Worm (Caenorhabditis elegans) whole organism, young adult: ENCODE data around the gene srt-34.

Experiments used
- B0035.1 ChIP-seq: sonication (generic microtip); optimal IDR thresholded peaks from 2 replicates; lab custom pipeline; 2016; ENCODE audit warnings: missing genetic modification characterization, mild to moderate bottlenecking, missing compliant biosample characterization, missing genotype, missing genetic modification reagents
- D2030.7 ChIP-seq: fragments of 200-800 bp; sonication (Bioruptor generic); IDR thresholded peaks from 2 replicates; pipeline ENCODE4 v1.3.6; 2022; ENCODE audit warnings: missing genetic modification reagents, missing genetic modification characterization, missing compliant biosample characterization
- F55B11.4 ChIP-seq: sonication (generic microtip); optimal IDR thresholded peaks from 2 replicates; lab custom pipeline; 2016; ENCODE audit warnings: missing compliant biosample characterization, missing genetic modification characterization, borderline replicate concordance; ENCODE audit not compliant: insufficient read depth
- K11D2.4 ChIP-seq: fragments of 200-800 bp; sonication (Bioruptor generic); IDR thresholded peaks from 2 replicates; pipeline ENCODE4 v1.3.6; 2022; ENCODE audit warnings: missing genetic modification reagents, missing genetic modification characterization, missing compliant biosample characterization
- T07F8.4 ChIP-seq: sonication (generic microtip); optimal IDR thresholded peaks from 2 replicates; lab custom pipeline; 2016; ENCODE audit warnings: mild to moderate bottlenecking, missing genetic modification characterization, moderate library complexity, missing compliant biosample characterization
- Y53F4B.3 ChIP-seq: fragments of 200-800 bp; sonication (Bioruptor generic); IDR thresholded peaks from 2 replicates; pipeline ENCODE4 v1.3.6; 2022; ENCODE audit warnings: missing genetic modification reagents, missing genetic modification characterization, missing compliant biosample characterization
- ama-1 ChIP-seq, 3 experiments: fragments of 150-350 bp in 1 of 3; sonication (generic microtip) in 2 of 3; optimal IDR thresholded peaks; 2 replicates each; lab custom pipeline; 2014 to 2018; ENCODE audit warnings: missing biosample characterization in 2 of 3, missing genetic modification characterization in 2 of 3, missing genetic modification reagents in 2 of 3
- attf-3 ChIP-seq: fragments of 200-800 bp; sonication (Bioruptor generic); conservative IDR thresholded peaks from 2 replicates; pipeline ENCODE4 v1.3.6; 2022; ENCODE audit warnings: missing genetic modification reagents, missing genetic modification characterization, missing compliant biosample characterization
- attf-6 ChIP-seq: fragments of 200-800 bp; sonication (Bioruptor generic); IDR thresholded peaks from 2 replicates; pipeline ENCODE4 v1.3.6; 2022; ENCODE audit warnings: missing genetic modification reagents, missing genetic modification characterization, missing compliant biosample characterization
- cebp-1 ChIP-seq, 2 experiments: fragments of 200-800 bp in 1 of 2; sonication (Bioruptor generic) in 1 of 2; sonication (generic microtip) in 1 of 2; IDR thresholded peaks in 1 of 2; optimal IDR thresholded peaks in 1 of 2; 2 replicates each; pipeline versions ENCODE4 v1.3.6 to Lab custom; 2017 to 2022; ENCODE audit warnings: missing compliant biosample characterization in 2 of 2, missing genetic modification characterization in 2 of 2, mild to moderate bottlenecking in 1 of 2, missing genetic modification reagents in 1 of 2, moderate library complexity in 1 of 2
- ceh-91 ChIP-seq: fragments of 200-800 bp; sonication (Bioruptor generic); IDR thresholded peaks from 2 replicates; pipeline ENCODE4 v1.3.6; 2022; ENCODE audit warnings: missing genetic modification reagents, missing genetic modification characterization, missing compliant biosample characterization
- efl-1 ChIP-seq: fragments of 150-350 bp; optimal IDR thresholded peaks from 2 replicates; lab custom pipeline; 2014; ENCODE audit warnings: missing biosample characterization, missing genetic modification reagents, missing genetic modification characterization
- ets-4 ChIP-seq: fragments of 200-800 bp; sonication (Bioruptor generic); optimal IDR thresholded peaks from 2 replicates; lab custom pipeline; 2018; ENCODE audit warnings: mild to moderate bottlenecking, missing genetic modification characterization, missing compliant biosample characterization
- fkh-3 ChIP-seq: sonication (generic microtip); optimal IDR thresholded peaks from 2 replicates; lab custom pipeline; 2016; ENCODE audit warnings: mild to moderate bottlenecking, missing genetic modification characterization, missing compliant biosample characterization
- hlh-26 ChIP-seq: fragments of 200-800 bp; sonication (Bioruptor generic); conservative IDR thresholded peaks from 2 replicates; pipeline ENCODE4 v1.3.6; 2022; ENCODE audit warnings: missing genetic modification reagents, missing genetic modification characterization, missing compliant biosample characterization
- hsf-1 ChIP-seq: fragments of 200-800 bp; sonication (Bioruptor generic); IDR thresholded peaks from 2 replicates; pipeline ENCODE4 v1.3.6; 2022; ENCODE audit warnings: missing genetic modification reagents, missing genetic modification characterization, missing compliant biosample characterization
- lag-1 ChIP-seq: fragments of 200-800 bp; sonication (Bioruptor generic); IDR thresholded peaks from 2 replicates; pipeline ENCODE4 v1.3.6; 2022; ENCODE audit warnings: missing genetic modification reagents, missing genetic modification characterization, missing compliant biosample characterization
- let-526 ChIP-seq: fragments of 200-800 bp; sonication (Bioruptor generic); IDR thresholded peaks from 2 replicates; pipeline ENCODE4 v1.3.6; 2022; ENCODE audit warnings: missing genetic modification reagents, missing genetic modification characterization, missing compliant biosample characterization
- let-607 ChIP-seq, 2 experiments: fragments of 200-800 bp in 1 of 2; sonication (Bioruptor generic) in 1 of 2; sonication (generic microtip) in 1 of 2; optimal IDR thresholded peaks; 2 replicates each; lab custom pipeline; 2016 to 2018; ENCODE audit warnings: mild to moderate bottlenecking in 2 of 2, missing compliant biosample characterization in 2 of 2, missing genetic modification characterization in 2 of 2, moderate library complexity in 2 of 2, missing genotype in 1 of 2
- lin-35 ChIP-seq, 3 experiments: fragments of 150-350 bp in 2 of 3; sonication (generic microtip) in 1 of 3; optimal IDR thresholded peaks; 2 replicates each; lab custom pipeline; 2014 to 2018; ENCODE audit warnings: missing biosample characterization in 3 of 3, missing genetic modification characterization in 3 of 3, missing genetic modification reagents in 3 of 3
- lin-40 ChIP-seq: sonication (generic microtip); optimal IDR thresholded peaks from 2 replicates; lab custom pipeline; 2016; ENCODE audit warnings: missing genetic modification characterization, mild to moderate bottlenecking, missing compliant biosample characterization, missing genotype, missing genetic modification reagents
- lin-54 ChIP-seq: fragments of 200-800 bp; sonication (Bioruptor generic); optimal IDR thresholded peaks from 2 replicates; lab custom pipeline; 2018; ENCODE audit warnings: mild to moderate bottlenecking, missing genetic modification characterization, missing compliant biosample characterization
- madf-10 ChIP-seq: sonication (generic microtip); optimal IDR thresholded peaks from 2 replicates; lab custom pipeline; 2016; ENCODE audit warnings: mild to moderate bottlenecking, missing genetic modification characterization, missing compliant biosample characterization
- mel-28 ChIP-seq: sonication (generic microtip); optimal IDR thresholded peaks from 2 replicates; lab custom pipeline; 2016; ENCODE audit warnings: borderline replicate concordance, mild to moderate bottlenecking, missing genetic modification characterization, missing compliant biosample characterization
- nfya-2 ChIP-seq: fragments of 200-800 bp; sonication (Bioruptor generic); IDR thresholded peaks from 2 replicates; pipeline ENCODE4 v1.3.6; 2022; ENCODE audit warnings: missing genetic modification reagents, missing genetic modification characterization, missing compliant biosample characterization
- nhr-27 ChIP-seq: fragments of 200-800 bp; sonication (Bioruptor generic); optimal IDR thresholded peaks from 2 replicates; lab custom pipeline; 2018; ENCODE audit warnings: mild to moderate bottlenecking, missing genetic modification characterization, moderate library complexity, missing compliant biosample characterization
- nhr-80 ChIP-seq: sonication (generic microtip); optimal IDR thresholded peaks from 2 replicates; lab custom pipeline; 2016; ENCODE audit warnings: missing genetic modification characterization, missing compliant biosample characterization
- pbrm-1 ChIP-seq: fragments of 200-800 bp; sonication (Bioruptor generic); IDR thresholded peaks from 2 replicates; pipeline ENCODE4 v1.3.6; 2022; ENCODE audit warnings: missing genetic modification reagents, missing genetic modification characterization, missing compliant biosample characterization
- pha-4 ChIP-seq: fragments of 150-350 bp; sonication (generic microtip); optimal IDR thresholded peaks from 2 replicates; lab custom pipeline; 2014; ENCODE audit warnings: missing biosample characterization, missing genetic modification reagents, missing genetic modification characterization
- repo-1 ChIP-seq: sonication (generic microtip); optimal IDR thresholded peaks from 2 replicates; lab custom pipeline; 2017; ENCODE audit warnings: mild to moderate bottlenecking, missing genetic modification characterization, missing compliant biosample characterization
- snpc-3.4 ChIP-seq: sonication (generic microtip); optimal IDR thresholded peaks from 2 replicates; lab custom pipeline; 2017; ENCODE audit warnings: missing genetic modification characterization, mild to moderate bottlenecking, missing compliant biosample characterization, antibody characterized with exemption, moderate library complexity, missing genotype, missing genetic modification reagents
- tlf-1 ChIP-seq: fragments of 200-800 bp; sonication (Bioruptor generic); optimal IDR thresholded peaks from 2 replicates; lab custom pipeline; 2018; ENCODE audit warnings: mild to moderate bottlenecking, missing genetic modification characterization, missing compliant biosample characterization
- unc-130 ChIP-seq: sonication (generic microtip); optimal IDR thresholded peaks from 2 replicates; lab custom pipeline; 2016; ENCODE audit warnings: missing genetic modification reagents, missing genetic modification characterization, missing compliant biosample characterization
- zim-3 ChIP-seq: sonication (generic microtip); optimal IDR thresholded peaks from 2 replicates; lab custom pipeline; 2017; ENCODE audit warnings: mild to moderate bottlenecking, missing genetic modification characterization, moderate library complexity, missing compliant biosample characterization

The srt-34 gene

ce11 chrV:2857842-2858241 is 39.8 kb upstream of the srt-34 start, which contains the start of gene srj-55:
Gene srj-55 (minus strand): TSS chrV:2857942.
- no peak for TF ChIP-seq madf-10
- TF ChIP-seq repo-1 (tag; lab: Kevin White, UChicago), result no peak
- no peak for TF ChIP-seq nfya-2 (GFP tag; lab: Robert Waterston, UW)
- no peak for TF ChIP-seq snpc-3.4 (tag; lab: Kevin White, UChicago)
- TF ChIP-seq lag-1 (GFP tag; lab: Robert Waterston, UW), result no peak
- no peak for TF ChIP-seq D2030.7 (GFP tag; lab: Robert Waterston, UW)
- no peak for TF ChIP-seq pha-4 (tag; lab: Kevin White, UChicago)
- TF ChIP-seq T07F8.4 (tag; lab: Kevin White, UChicago), result no peak
- TF ChIP-seq mel-28 (tag; lab: Kevin White, UChicago), result no peak
- no peak for TF ChIP-seq hlh-26 (GFP tag; lab: Robert Waterston, UW)
- no peak for TF ChIP-seq K11D2.4 (GFP tag; lab: Robert Waterston, UW)
- no peak for TF ChIP-seq fkh-3
- TF ChIP-seq attf-3 (GFP tag; lab: Robert Waterston, UW), result no peak
- no peak for TF ChIP-seq let-607 (tag; optimal IDR thresholded peaks at IDR 0.05; lab: Kevin White, UChicago)
- TF ChIP-seq lin-35 (GFP tag; optimal IDR thresholded peaks at IDR 0.05; lab: Kevin White, UChicago), result no peak
- no peak for TF ChIP-seq let-526 (GFP tag; lab: Robert Waterston, UW)
- TF ChIP-seq cebp-1 (GFP tag; IDR thresholded peaks at IDR 0.05; lab: Robert Waterston, UW), result no peak
- no peak for TF ChIP-seq cebp-1 (tag; optimal IDR thresholded peaks at IDR 0.05; lab: Kevin White, UChicago)

ce11 chrV:2855473-2855872 is 37.5 kb upstream of the srt-34 start, which contains the start of gene srj-57:
Gene srj-57 (minus strand): TSS chrV:2855573.
- no peak for TF ChIP-seq madf-10
- no peak for TF ChIP-seq zim-3
- no peak for TF ChIP-seq tlf-1
- TF ChIP-seq lin-40, result no peak
- TF ChIP-seq pbrm-1, result no peak
- TF ChIP-seq attf-6 (GFP tag; lab: Robert Waterston, UW), result no peak
- TF ChIP-seq F55B11.4, result no peak
- TF ChIP-seq ceh-91, result no peak
- TF ChIP-seq hsf-1 (GFP tag; lab: Robert Waterston, UW), result no peak
- TF ChIP-seq efl-1 (GFP tag; lab: Kevin White, UChicago), result no peak
- no peak for TF ChIP-seq lin-54
- no peak for TF ChIP-seq ets-4

ce11 chrV:2849071-2849470 is 31.1 kb upstream of the srt-34 start, which contains the start of gene ugt-53:
Gene ugt-53 (plus strand): TSS chrV:2849343.
- peak; percentile 48 for TF ChIP-seq nhr-80 (tag; lab: Kevin White, UChicago)
- TF ChIP-seq nhr-27 (tag; lab: Kevin White, UChicago), result no peak

- TF ChIP-seq lag-1 (GFP tag; lab: Robert Waterston, UW) (no peak), ama-1 (optimal IDR thresholded peaks at IDR 0.05; lab: Kevin White, UChicago) (no peak), ama-1 (GFP tag; optimal IDR thresholded peaks at IDR 0.05; lab: Kevin White, UChicago) (no peak), nhr-80 (tag; lab: Kevin White, UChicago) (no peak), unc-130 (GFP tag; lab: Kevin White, UChicago) (no peak), cebp-1 (GFP tag; IDR thresholded peaks at IDR 0.05; lab: Robert Waterston, UW) (no peak), cebp-1 (tag; optimal IDR thresholded peaks at IDR 0.05; lab: Kevin White, UChicago) (no peak), Y53F4B.3 (GFP tag; lab: Robert Waterston, UW) (no peak), B0035.1 (tag; lab: Kevin White, UChicago) (no peak)
Observed at ce11 chrV:2848290-2848937, 30.4 kb upstream of the srt-34 start, which contains the start of gene srj-49. Gene srj-49 (minus strand): TSS chrV:2848340.
